Fruit fly (Drosophila melanogaster) whole organism, pupa: ENCODE measurements around the gene CG13004.

ENCODE experiments used
- CG14655 ChIP-seq: fragments of 200-800 bp; sonication (Bioruptor generic); optimal IDR thresholded peaks from 3 replicates; lab custom pipeline; 2017; ENCODE audit warnings: mild to moderate bottlenecking, missing biosample characterization, missing genetic modification reagents, missing genetic modification characterization
- CG15710 ChIP-seq: fragments of 200-800 bp; sonication (Bioruptor generic); optimal IDR thresholded peaks from 2 replicates; lab custom pipeline; 2018; ENCODE audit warnings: missing biosample characterization, mild to moderate bottlenecking, missing genetic modification characterization, moderate library complexity
- CG8159 ChIP-seq: fragments of 200-800 bp; sonication (Bioruptor generic); optimal IDR thresholded peaks from 3 replicates; lab custom pipeline; 2018; ENCODE audit warnings: missing biosample characterization, mild to moderate bottlenecking, missing genetic modification characterization, moderate library complexity
- EcR ChIP-seq: fragments of 200-800 bp; sonication (Bioruptor generic); optimal IDR thresholded peaks from 3 replicates; lab custom pipeline; 2019; ENCODE audit warnings: missing biosample characterization, missing genetic modification characterization, mild to moderate bottlenecking, moderate library complexity, missing genetic modification reagents
- Ets98B ChIP-seq: fragments of 200-800 bp; sonication (Bioruptor generic); IDR thresholded peaks from 2 replicates; pipeline ENCODE4 v1.3.6; 2022; ENCODE audit warnings: missing biosample characterization, missing genetic modification characterization
- rn ChIP-seq: fragments of 200-800 bp; sonication (Bioruptor generic); IDR thresholded peaks from 2 replicates; pipeline ENCODE4 v1.3.6; 2022; ENCODE audit warnings: missing biosample characterization, missing genetic modification characterization

dm6 chrX:16820665-16821064, 14.7 kb downstream of the CG13004 start:
- TF ChIP-seq CG14655 (GFP tag; lab: Kevin White, UChicago), result no peak
- no peak for TF ChIP-seq CG8159 (tag; lab: Kevin White, UChicago)
- TF ChIP-seq EcR, result no peak
- TF ChIP-seq CG15710 (tag; lab: Kevin White, UChicago), result no peak
- no peak for TF ChIP-seq rn (GFP tag; lab: Robert Waterston, UW)
- no peak for TF ChIP-seq Ets98B (GFP tag; lab: Robert Waterston, UW)
